Worm (Caenorhabditis elegans) whole organism, L4 larva: ENCODE data around the gene ule-3.

Experiments used
- F44E2.7 ChIP-seq: fragments of 200-800 bp; sonication (Bioruptor generic); IDR thresholded peaks from 2 replicates; pipeline ENCODE4 v2.1.2; 2022; ENCODE audit warnings: missing genetic modification characterization, missing compliant biosample characterization
- F49E8.2 ChIP-seq: sonication (generic microtip); optimal IDR thresholded peaks from 2 replicates; lab custom pipeline; 2016; ENCODE audit warnings: missing compliant biosample characterization, mild to moderate bottlenecking, missing genetic modification characterization, borderline replicate concordance
- R02D3.7 ChIP-seq: fragments of 150-350 bp; sonication (generic microtip); optimal IDR thresholded peaks from 3 replicates; lab custom pipeline; 2014; ENCODE audit warnings: missing biosample characterization, missing genetic modification characterization
- ceh-20 ChIP-seq: fragments of 200-800 bp; sonication (Bioruptor generic); IDR thresholded peaks from 2 replicates; pipeline ENCODE4 v1.3.6; 2022; ENCODE audit warnings: missing genetic modification reagents, missing genetic modification characterization, missing compliant biosample characterization
- ceh-32 ChIP-seq: sonication (generic microtip); optimal IDR thresholded peaks from 2 replicates; lab custom pipeline; 2016; ENCODE audit warnings: mild to moderate bottlenecking, missing genetic modification characterization, missing compliant biosample characterization; ENCODE audit not compliant: poor library complexity
- dmd-9 ChIP-seq: fragments of 200-800 bp; sonication (Bioruptor generic); IDR thresholded peaks from 2 replicates; pipeline ENCODE4 v1.3.6; 2022; ENCODE audit warnings: missing genetic modification reagents, missing genetic modification characterization, missing compliant biosample characterization
- gei-8 ChIP-seq: fragments of 200-800 bp; sonication (Bioruptor generic); optimal IDR thresholded peaks from 2 replicates; lab custom pipeline; 2018; ENCODE audit warnings: mild to moderate bottlenecking, missing genetic modification characterization, missing compliant biosample characterization
- lsy-2 ChIP-seq, 2 experiments: fragments of 150-350 bp in 1 of 2; sonication (generic microtip) in 1 of 2; optimal IDR thresholded peaks; 2 replicates each; lab custom pipeline; 2014 to 2017; ENCODE audit warnings: missing biosample characterization in 2 of 2, missing genetic modification characterization in 2 of 2
- mep-1 ChIP-seq: fragments of 150-350 bp; sonication (generic microtip); optimal IDR thresholded peaks from 3 replicates; lab custom pipeline; 2014; ENCODE audit warnings: missing biosample characterization, missing genetic modification characterization
- nhr-11 ChIP-seq: fragments of 150-350 bp; optimal IDR thresholded peaks from 2 replicates; lab custom pipeline; 2014; ENCODE audit warnings: missing biosample characterization, missing genetic modification characterization
- nhr-111 ChIP-seq: fragments of 200-800 bp; sonication (Bioruptor generic); optimal IDR thresholded peaks from 2 replicates; lab custom pipeline; 2018; ENCODE audit warnings: mild to moderate bottlenecking, missing genetic modification characterization, missing compliant biosample characterization
- nhr-76 ChIP-seq: fragments of 150-350 bp; optimal IDR thresholded peaks from 2 replicates; lab custom pipeline; 2014; ENCODE audit warnings: missing biosample characterization, missing genetic modification characterization
- unc-62 ChIP-seq, 3 experiments: fragments of 150-350 bp in 1 of 3; sonication (generic microtip); optimal IDR thresholded peaks in 2 of 3; peaks in 1 of 3; 1 replicate in 1 of 3; 2 replicates in 2 of 3; lab custom pipeline; 2014 to 2017; ENCODE audit warnings: missing biosample characterization in 3 of 3, missing genetic modification characterization in 3 of 3, missing genetic modification reagents in 3 of 3, missing genotype in 1 of 3

ce11 chrV:10794463-10794862 lies 865 bp downstream of the ule-3 start:
- no peak for TF ChIP-seq unc-62 (GFP tag; optimal IDR thresholded peaks at IDR 0.05 in 1 of 2; lab: Kevin White, UChicago)
- TF ChIP-seq unc-62 (tag; optimal IDR thresholded peaks at IDR 0.05; lab: Kevin White, UChicago): no peak
- no peak for TF ChIP-seq ceh-20
- no peak for TF ChIP-seq lsy-2 (tag; optimal IDR thresholded peaks at IDR 0.05; lab: Kevin White, UChicago)
- TF ChIP-seq gei-8: no peak
- no peak for TF ChIP-seq nhr-111 (GFP tag; lab: Kevin White, UChicago)
- TF ChIP-seq F44E2.7: no peak
- no peak for TF ChIP-seq nhr-11 (tag; lab: Kevin White, UChicago)
- no peak for TF ChIP-seq nhr-76
- TF ChIP-seq dmd-9 (GFP tag; lab: Robert Waterston, UW): no peak
- no peak for TF ChIP-seq ceh-32 (tag; lab: Kevin White, UChicago)
- no peak for TF ChIP-seq mep-1 (tag; lab: Kevin White, UChicago)
- TF ChIP-seq R02D3.7 (tag; lab: Kevin White, UChicago): no peak
- no peak for TF ChIP-seq F49E8.2
